Worm (Caenorhabditis elegans) whole organism, L4/young adult: ENCODE data around the gene pept-1.

Experiments
- W03F9.2 ChIP-seq: fragments of 150-350 bp; optimal IDR thresholded peaks from 2 replicates; lab custom pipeline; 2014; ENCODE audit warnings: missing biosample characterization, missing genetic modification characterization
- dao-5 ChIP-seq: sonication (generic microtip); optimal IDR thresholded peaks from 2 replicates; lab custom pipeline; 2016; ENCODE audit warnings: missing genotype, missing genetic modification characterization, moderate library complexity, missing compliant biosample characterization
- him-1 ChIP-seq: sonication (generic microtip); optimal IDR thresholded peaks from 2 replicates; lab custom pipeline; 2016; ENCODE audit warnings: missing genotype, missing genetic modification reagents, missing genetic modification characterization, missing compliant biosample characterization

ce11 chrX:6420681-6421080 is 36.0 kb upstream of the pept-1 start, which contains the start of gene K10C2.12:
- no peak for TF ChIP-seq him-1 (tag; lab: Kevin White, UChicago)
- TF ChIP-seq W03F9.2 (tag; lab: Kevin White, UChicago), result no peak
- TF ChIP-seq dao-5, result no peak
